Worm (Caenorhabditis elegans): ENCODE measurements around the gene F56B3.6.

DNA sequence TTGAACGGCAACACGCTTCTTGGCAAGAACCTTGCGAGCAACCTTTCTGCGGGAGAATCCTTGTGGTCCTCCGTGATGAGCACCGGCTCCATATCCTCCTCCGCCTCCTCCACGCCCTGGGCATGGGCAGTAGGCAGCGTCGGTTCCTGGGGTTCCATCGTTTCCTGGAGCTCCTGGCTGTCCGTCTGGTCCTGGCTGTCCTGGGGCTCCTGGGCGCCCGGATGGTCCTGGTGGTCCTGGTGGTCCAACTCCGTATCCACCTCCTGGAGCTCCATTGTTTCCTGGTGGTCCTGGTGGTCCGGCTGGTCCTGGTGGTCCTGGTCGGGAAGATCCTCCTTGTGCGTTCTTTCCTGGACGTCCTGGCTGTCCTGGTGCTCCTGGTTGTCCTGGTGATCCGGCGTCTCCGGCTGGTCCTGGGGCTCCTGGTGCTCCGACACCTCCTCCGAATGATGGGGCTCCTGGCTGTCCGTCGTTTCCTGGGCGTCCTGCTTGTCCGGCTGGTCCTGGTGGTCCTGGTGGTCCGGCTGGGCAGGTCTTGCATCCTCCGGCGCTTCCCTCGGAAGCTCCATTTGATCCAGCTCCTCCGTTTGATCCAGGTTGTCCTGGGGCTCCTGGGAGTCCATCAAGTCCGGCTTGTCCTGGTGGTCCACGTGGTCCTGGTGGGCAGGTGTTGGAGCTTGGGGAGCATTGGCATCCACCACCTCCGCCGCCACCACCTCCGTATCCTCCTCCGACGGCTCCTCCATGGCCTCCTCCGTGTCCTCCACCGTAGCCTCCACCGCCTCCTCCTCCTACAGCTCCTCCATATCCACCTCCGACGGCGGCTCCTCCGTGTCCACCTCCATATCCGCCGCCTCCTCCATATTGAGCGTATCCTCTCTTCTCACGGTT, 25.1 kb upstream of the F56B3.6 start:
- TF ChIP-seq nhr-102 (tag; optimal IDR thresholded peaks at IDR 0.05) (no peak), aly-2 (tag; optimal IDR thresholded peaks at IDR 0.05) (no peak)

Data from whole organism, L4 larva.